Fruit fly (Drosophila melanogaster): Measurements from ENCODE around the gene tant.

Gene tant

dm6 chr3L:6059062-6059708, 4.2 kb downstream of the tant start, which contains the start of gene CG6592 (continued):
- no peak for TF ChIP-seq CG11902 (GFP tag; optimal IDR thresholded peaks at IDR 0.05)
- TF ChIP-seq dsx (GFP tag; optimal IDR thresholded peaks at IDR 0.05; ENCODE audit: poor library complexity, severe bottlenecking) = no peak
- no peak for TF ChIP-seq CG10631 (GFP tag; optimal IDR thresholded peaks at IDR 0.05)
- no peak for TF ChIP-seq CG16779 (tag; optimal IDR thresholded peaks at IDR 0.05)
- no peak for TF ChIP-seq Sox14 (GFP tag; optimal IDR thresholded peaks at IDR 0.05)
- TF ChIP-seq CG32006 (GFP tag; optimal IDR thresholded peaks at IDR 0.05) = no peak
- TF ChIP-seq CG11294 (GFP tag; IDR thresholded peaks at IDR 0.05) = no peak
- peak; percentile 21 for TF ChIP-seq CG3919 (GFP tag; optimal IDR thresholded peaks at IDR 0.05)
- TF ChIP-seq cyc (GFP tag; optimal IDR thresholded peaks at IDR 0.05) = no peak
- peak; percentile 12 for TF ChIP-seq Met (GFP tag; optimal IDR thresholded peaks at IDR 0.05)
- no peak for TF ChIP-seq Ets96B (tag; optimal IDR thresholded peaks at IDR 0.05)
- no peak for TF ChIP-seq svp (GFP tag)
- no peak for TF ChIP-seq Sox15 (GFP tag; optimal IDR thresholded peaks at IDR 0.05)
- TF ChIP-seq ss (GFP tag; optimal IDR thresholded peaks at IDR 0.05) = no peak
- no peak for TF ChIP-seq Smox (GFP tag; optimal IDR thresholded peaks at IDR 0.05)
- TF ChIP-seq topi (GFP tag; optimal IDR thresholded peaks at IDR 0.05) = peak; percentile 10
- no peak for TF ChIP-seq CG6163 (GFP tag; IDR thresholded peaks at IDR 0.05)
- no peak for TF ChIP-seq CG7368 (GFP tag; optimal IDR thresholded peaks at IDR 0.05)
- no peak for TF ChIP-seq CG15336 (GFP tag; IDR thresholded peaks at IDR 0.05)
- no peak for TF ChIP-seq Lpt (GFP tag; optimal IDR thresholded peaks at IDR 0.05)
- TF ChIP-seq CG8319 (GFP tag; optimal IDR thresholded peaks at IDR 0.05) = no peak
- no peak for TF ChIP-seq CG34406 (GFP tag; optimal IDR thresholded peaks at IDR 0.05)
- no peak for TF ChIP-seq Eip93F (GFP tag; optimal IDR thresholded peaks at IDR 0.05)

dm6 chr3L:6062860-6063607, 8.1 kb downstream of the tant start, which contains the start of gene CG10472:
TSS of gene CG10472 (minus strand) at chr3L:6062910.
- TF ChIP-seq Hr4 (GFP tag; optimal IDR thresholded peaks at IDR 0.05) = no peak
- TF ChIP-seq CG11294 (GFP tag; IDR thresholded peaks at IDR 0.05) = no peak
- TF ChIP-seq vri (GFP tag; optimal IDR thresholded peaks at IDR 0.05) = peak; percentile 74
- no peak for TF ChIP-seq CG11762 (GFP tag; optimal IDR thresholded peaks at IDR 0.05; ENCODE audit: insufficient read depth)
- TF ChIP-seq Smox (GFP tag; optimal IDR thresholded peaks at IDR 0.05) = no peak

dm6 chr3L:6065881-6066389, 11.0 kb downstream of the tant start, which contains the start of gene CG42269:
TSS of gene CG42269 (plus strand) at chr3L:6066296.
- TF ChIP-seq Eip78C (GFP tag) (peak; percentile 63), salr (GFP tag; optimal IDR thresholded peaks at IDR 0.05) (no peak), Blimp-1 (GFP tag; optimal IDR thresholded peaks at IDR 0.05) (peak; percentile 92), CG6163 (GFP tag; IDR thresholded peaks at IDR 0.05) (0 out of 3 replicates have a peak, but pooled peaks have one; percentile 20), net (GFP tag; optimal IDR thresholded peaks at IDR 0.05) (peak; percentile 3), CG6854 (GFP tag; optimal IDR thresholded peaks at IDR 0.05) (peak; percentile 91), Hr39 (GFP tag; optimal IDR thresholded peaks at IDR 0.05) (no peak)

dm6 chr3L:6068178-6068577, 13.2 kb downstream of the tant start:
- TF ChIP-seq CG32006 (GFP tag; optimal IDR thresholded peaks at IDR 0.05) = no peak
- no peak for TF ChIP-seq CG11294 (GFP tag; IDR thresholded peaks at IDR 0.05)
- no peak for TF ChIP-seq Sox14 (GFP tag; optimal IDR thresholded peaks at IDR 0.05)
- TF ChIP-seq dsx (GFP tag; optimal IDR thresholded peaks at IDR 0.05; ENCODE audit: poor library complexity, severe bottlenecking) = no peak
- TF ChIP-seq eg (GFP tag; IDR thresholded peaks at IDR 0.05) = no peak
- no peak for TF ChIP-seq svp (GFP tag)
- TF ChIP-seq esn (GFP tag; optimal IDR thresholded peaks at IDR 0.05) = no peak
- no peak for TF ChIP-seq CG34406 (GFP tag; optimal IDR thresholded peaks at IDR 0.05)
- TF ChIP-seq topi (GFP tag; optimal IDR thresholded peaks at IDR 0.05) = no peak
- TF ChIP-seq CG4318 (GFP tag; optimal IDR thresholded peaks at IDR 0.05) = no peak
- no peak for TF ChIP-seq CG7368 (GFP tag; optimal IDR thresholded peaks at IDR 0.05)
- no peak for TF ChIP-seq CG31627 (GFP tag; optimal IDR thresholded peaks at IDR 0.05)
- no peak for TF ChIP-seq pdm3 (GFP tag; optimal IDR thresholded peaks at IDR 0.05)
- TF ChIP-seq fkh (GFP tag; optimal IDR thresholded peaks at IDR 0.05) = no peak
- no peak for TF ChIP-seq salr (GFP tag; optimal IDR thresholded peaks at IDR 0.05)
